Worm (Caenorhabditis elegans): ENCODE results near the gene H43I07.1.

The H43I07.1 gene

ce11 chrV:4182546-4182945 lies 22.0 kb upstream of the H43I07.1 start:
- TF ChIP-seq nhr-21 (tag; optimal IDR thresholded peaks at IDR 0.05): no peak
- no peak for TF ChIP-seq sem-4 (tag; optimal IDR thresholded peaks at IDR 0.05)
- no peak for TF ChIP-seq nhr-237 (tag; optimal IDR thresholded peaks at IDR 0.05)
- TF ChIP-seq mdl-1 (tag; optimal IDR thresholded peaks at IDR 0.05): no peak
- no peak for TF ChIP-seq sma-9 (GFP tag; optimal IDR thresholded peaks at IDR 0.05)
- no peak for TF ChIP-seq sma-9 (tag; optimal IDR thresholded peaks at IDR 0.05)
- no peak for TF ChIP-seq alr-1 (tag; optimal IDR thresholded peaks at IDR 0.05)
- TF ChIP-seq mab-5 (tag; optimal IDR thresholded peaks at IDR 0.05): no peak
- TF ChIP-seq nhr-11 (tag; optimal IDR thresholded peaks at IDR 0.05): no peak
- TF ChIP-seq ama-1 (optimal IDR thresholded peaks at IDR 0.05): no peak
- no peak for TF ChIP-seq ztf-1 (GFP tag; conservative IDR thresholded peaks at IDR 0.05)
- no peak for TF ChIP-seq unc-62 (GFP tag; optimal IDR thresholded peaks at IDR 0.05)
- no peak for TF ChIP-seq C34F6.9 (tag; optimal IDR thresholded peaks at IDR 0.05)
- no peak for TF ChIP-seq snpc-4 (tag; optimal IDR thresholded peaks at IDR 0.05)
- TF ChIP-seq R02D3.7 (tag; optimal IDR thresholded peaks at IDR 0.05): no peak
- no peak for TF ChIP-seq F13H6.1 (tag; optimal IDR thresholded peaks at IDR 0.05)
- no peak for TF ChIP-seq nhr-77 (tag; optimal IDR thresholded peaks at IDR 0.05)
- no peak for TF ChIP-seq lin-11 (tag; optimal IDR thresholded peaks at IDR 0.05)

DNA sequence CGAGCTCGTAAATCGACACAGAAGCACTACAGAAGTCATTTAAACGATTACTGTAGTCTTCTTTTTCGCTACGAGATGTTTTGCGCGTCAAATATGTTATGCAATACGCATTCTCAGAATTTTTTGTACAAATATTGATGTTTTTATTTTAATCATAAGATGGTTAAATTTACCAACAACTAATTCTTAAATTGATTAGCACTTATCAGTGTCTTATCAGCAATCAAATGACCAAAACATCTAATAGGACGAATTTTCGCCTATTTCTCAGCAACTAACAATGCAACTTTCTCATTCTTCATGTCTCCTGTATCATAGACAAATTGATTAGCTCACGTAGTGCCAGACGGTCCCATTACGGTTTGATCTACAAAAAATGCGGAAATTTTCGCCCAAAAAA lies 18.6 kb upstream of the H43I07.1 start:
- peak; percentile 5 for TF ChIP-seq fos-1 (tag; optimal IDR thresholded peaks at IDR 0.05)
- TF ChIP-seq unc-62 (GFP tag; optimal IDR thresholded peaks at IDR 0.05): no peak

DNA sequence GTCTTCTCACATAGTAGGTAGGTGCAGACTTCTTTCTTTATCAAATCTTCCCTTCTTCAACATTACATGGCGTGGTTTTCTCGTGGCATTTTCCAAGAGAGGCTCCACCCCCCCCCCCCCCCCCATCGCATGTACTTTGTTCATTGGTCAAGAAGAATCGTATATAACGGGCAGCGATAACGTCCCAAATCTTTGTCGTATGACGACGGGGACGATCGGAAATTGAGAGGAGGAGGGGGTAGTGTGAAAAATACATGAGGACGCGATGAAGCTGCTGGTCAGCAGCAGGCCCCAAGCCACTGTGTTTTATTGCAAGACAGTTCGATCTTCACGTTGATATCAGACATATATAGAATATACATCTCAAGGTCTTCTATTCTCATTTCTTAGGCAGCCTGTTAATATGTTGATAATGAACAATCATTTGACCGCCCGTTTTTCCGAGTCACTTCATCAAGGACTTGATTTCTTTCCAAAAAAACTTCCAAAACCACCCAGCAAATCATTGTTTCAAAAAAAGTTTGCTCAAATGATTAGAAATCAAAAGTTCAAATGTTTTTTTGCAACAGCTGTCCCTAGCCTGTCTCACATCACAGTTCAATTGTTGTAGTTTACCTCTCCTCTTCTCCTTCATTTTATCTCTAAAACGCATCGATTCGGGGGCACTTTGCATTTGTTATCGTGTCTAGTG lies 17.9 kb upstream of the H43I07.1 start:
- TF ChIP-seq snpc-4 (tag; optimal IDR thresholded peaks at IDR 0.05) (no peak), mbf-1 (tag; optimal IDR thresholded peaks at IDR 0.05) (no peak), nhr-21 (tag; optimal IDR thresholded peaks at IDR 0.05) (peak; percentile 68), ztf-4 (tag; optimal IDR thresholded peaks at IDR 0.05) (no peak), ceh-82 (tag; optimal IDR thresholded peaks at IDR 0.05) (no peak), ZK546.5 (tag; optimal IDR thresholded peaks at IDR 0.05) (no peak), unc-62 (GFP tag; optimal IDR thresholded peaks at IDR 0.05) (no peak), lin-13 (GFP tag; optimal IDR thresholded peaks at IDR 0.05) (no peak), blmp-1 (tag; optimal IDR thresholded peaks at IDR 0.05; ENCODE audit: insufficient read depth) (peak; percentile 44), unc-55 (GFP tag; optimal IDR thresholded peaks at IDR 0.05) (no peak), lsy-2 (tag; optimal IDR thresholded peaks at IDR 0.05) (no peak), sma-3 (GFP tag; optimal IDR thresholded peaks at IDR 0.05) (peak; percentile 22), dmd-4 (tag; optimal IDR thresholded peaks at IDR 0.05) (no peak), crh-2 (tag; optimal IDR thresholded peaks at IDR 0.05) (no peak), ama-1 (optimal IDR thresholded peaks at IDR 0.05) (no peak), lin-39 (tag; optimal IDR thresholded peaks at IDR 0.05) (no peak), sma-9 (GFP tag; optimal IDR thresholded peaks at IDR 0.05) (peak; percentile 21), sma-9 (tag; optimal IDR thresholded peaks at IDR 0.05) (no peak), unc-39 (tag; optimal IDR thresholded peaks at IDR 0.05) (no peak), nhr-129 (tag; optimal IDR thresholded peaks at IDR 0.05) (no peak), nhr-6 (tag; optimal IDR thresholded peaks at IDR 0.05) (no peak), gmeb-1 (tag; optimal IDR thresholded peaks at IDR 0.05) (no peak), nhr-10 (tag; optimal IDR thresholded peaks at IDR 0.05) (no peak), nhr-25 (tag; optimal IDR thresholded peaks at IDR 0.05) (peak; percentile 37)

DNA sequence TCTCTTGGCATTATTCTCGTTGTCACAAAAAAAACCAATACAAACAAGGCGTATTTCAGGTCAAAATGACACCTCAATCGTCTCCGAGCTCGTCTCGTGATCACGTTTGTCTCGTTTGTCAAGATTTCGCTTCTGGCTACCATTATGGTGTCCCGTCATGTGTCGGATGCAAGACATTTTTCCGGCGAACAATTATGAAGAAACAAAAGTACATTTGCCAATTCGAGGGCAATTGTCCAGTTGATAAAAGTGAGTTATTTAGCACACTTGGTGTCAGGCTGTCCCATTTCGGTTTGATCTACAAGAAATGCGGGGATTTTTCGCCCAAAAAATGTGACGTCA lies 17.4 kb upstream of the H43I07.1 start, which contains the start of gene nhr-114:
TSS of gene nhr-114 (plus strand) at position 59 of the 342 bp plus-strand sequence.
- peak; percentile 34 for TF ChIP-seq snpc-4 (tag; optimal IDR thresholded peaks at IDR 0.05)
- TF ChIP-seq nhr-129 (tag; optimal IDR thresholded peaks at IDR 0.05): peak; percentile 30
- no peak for TF ChIP-seq lin-13 (GFP tag; optimal IDR thresholded peaks at IDR 0.05)
- TF ChIP-seq nhr-6 (tag; optimal IDR thresholded peaks at IDR 0.05): no peak
- no peak for TF ChIP-seq elt-3 (tag; optimal IDR thresholded peaks at IDR 0.05)
- TF ChIP-seq C34F6.9 (tag; optimal IDR thresholded peaks at IDR 0.05): no peak
- no peak for TF ChIP-seq alr-1 (tag; optimal IDR thresholded peaks at IDR 0.05)
- TF ChIP-seq ceh-82 (tag; optimal IDR thresholded peaks at IDR 0.05): no peak
- TF ChIP-seq nhr-25 (tag; optimal IDR thresholded peaks at IDR 0.05): no peak
- TF ChIP-seq nhr-237 (tag; optimal IDR thresholded peaks at IDR 0.05): no peak
- TF ChIP-seq unc-62 (GFP tag; optimal IDR thresholded peaks at IDR 0.05): no peak

Data from whole organism, L2 larva.